Worm (Caenorhabditis elegans) whole organism, L1 larva: ENCODE results near the gene dao-3.

Experiments
- F16B12.6 ChIP-seq: fragments of 150-350 bp; optimal IDR thresholded peaks from 2 replicates; lab custom pipeline; 2014; ENCODE audit warnings: missing biosample characterization, missing genetic modification characterization
- Y116A8C.19 ChIP-seq: sonication (generic microtip); optimal IDR thresholded peaks from 2 replicates; lab custom pipeline; 2016; ENCODE audit warnings: missing compliant biosample characterization, missing genetic modification characterization, borderline replicate concordance
- alr-1 ChIP-seq: fragments of 200-800 bp; sonication (Bioruptor generic); optimal IDR thresholded peaks from 2 replicates; lab custom pipeline; 2018; ENCODE audit warnings: borderline replicate concordance, mild to moderate bottlenecking, missing genetic modification characterization, missing compliant biosample characterization
- aly-2 ChIP-seq: fragments of 150-350 bp; optimal IDR thresholded peaks from 2 replicates; lab custom pipeline; 2014; ENCODE audit warnings: missing biosample characterization, missing genetic modification characterization
- blmp-1 ChIP-seq: fragments of 150-350 bp; optimal IDR thresholded peaks from 2 replicates; lab custom pipeline; 2014; ENCODE audit warnings: missing biosample characterization, missing genetic modification characterization
- ceh-8 ChIP-seq: fragments of 200-800 bp; sonication (Bioruptor generic); optimal IDR thresholded peaks from 2 replicates; lab custom pipeline; 2018; ENCODE audit warnings: mild to moderate bottlenecking, missing genetic modification characterization, moderate library complexity, missing compliant biosample characterization
- ceh-82 ChIP-seq, 3 experiments: fragments of 150-350 bp in 1 of 3; sonication (generic microtip) in 2 of 3; optimal IDR thresholded peaks; 2 replicates each; lab custom pipeline; 2014 to 2017; ENCODE audit warnings: missing biosample characterization in 3 of 3, missing genetic modification characterization in 3 of 3
- ceh-88 ChIP-seq: fragments of 200-800 bp; sonication (Bioruptor generic); IDR thresholded peaks from 2 replicates; pipeline ENCODE4 v1.3.6; 2022; ENCODE audit warnings: missing genetic modification characterization, missing compliant biosample characterization
- ces-1 ChIP-seq: fragments of 150-350 bp; optimal IDR thresholded peaks from 2 replicates; lab custom pipeline; 2014; ENCODE audit warnings: missing biosample characterization, missing genetic modification reagents, missing genetic modification characterization
- dpl-1 ChIP-seq, 3 experiments: fragments of 150-350 bp in 2 of 3; sonication (generic microtip) in 1 of 3; optimal IDR thresholded peaks; 2 replicates each; lab custom pipeline; 2014 to 2017; ENCODE audit warnings: missing biosample characterization in 3 of 3, missing genetic modification characterization in 3 of 3, missing genetic modification reagents in 3 of 3
- dsc-1 ChIP-seq: sonication (generic microtip); optimal IDR thresholded peaks from 2 replicates; lab custom pipeline; 2016; ENCODE audit warnings: mild to moderate bottlenecking, missing genetic modification characterization, missing compliant biosample characterization
- egl-13 ChIP-seq: sonication (generic microtip); optimal IDR thresholded peaks from 2 replicates; lab custom pipeline; 2016; ENCODE audit warnings: missing genotype, missing genetic modification reagents, missing genetic modification characterization, missing compliant biosample characterization
- fkh-10 ChIP-seq: sonication (generic microtip); optimal IDR thresholded peaks from 2 replicates; lab custom pipeline; 2017; ENCODE audit warnings: missing biosample characterization, missing genetic modification reagents, missing genetic modification characterization
- grh-1 ChIP-seq: fragments of 200-800 bp; sonication (Bioruptor generic); IDR thresholded peaks from 2 replicates; pipeline ENCODE4 v1.3.6; 2022; ENCODE audit warnings: missing genetic modification reagents, missing genetic modification characterization, missing compliant biosample characterization
- hlh-4 ChIP-seq: sonication (generic microtip); optimal IDR thresholded peaks from 2 replicates; lab custom pipeline; 2016; ENCODE audit warnings: mild to moderate bottlenecking, missing genetic modification characterization, missing compliant biosample characterization
- hpl-2 ChIP-seq: fragments of 150-350 bp; optimal IDR thresholded peaks from 2 replicates; lab custom pipeline; 2014; ENCODE audit warnings: missing biosample characterization, missing genetic modification reagents, missing genetic modification characterization
- jun-1 ChIP-seq: fragments of 150-350 bp; optimal IDR thresholded peaks from 2 replicates; lab custom pipeline; 2014; ENCODE audit warnings: missing biosample characterization, missing genetic modification reagents, missing genetic modification characterization
- lin-13 ChIP-seq: fragments of 150-350 bp; optimal IDR thresholded peaks from 2 replicates; lab custom pipeline; 2014; ENCODE audit warnings: missing biosample characterization, missing genetic modification reagents, missing genetic modification characterization
- lin-15B ChIP-seq: fragments of 150-350 bp; sonication (generic microtip); optimal IDR thresholded peaks from 3 replicates; lab custom pipeline; 2014; ENCODE audit warnings: missing biosample characterization, missing genetic modification characterization
- lin-35 ChIP-seq, 2 experiments: fragments of 150-350 bp; optimal IDR thresholded peaks; 2 replicates each; lab custom pipeline; 2014; ENCODE audit warnings: missing biosample characterization in 2 of 2, missing genetic modification characterization in 2 of 2, missing genetic modification reagents in 2 of 2
- lin-39 ChIP-seq: fragments of 150-350 bp; optimal IDR thresholded peaks from 2 replicates; lab custom pipeline; 2014; ENCODE audit warnings: missing biosample characterization, missing genetic modification reagents, missing genetic modification characterization
- lsy-2 ChIP-seq, 2 experiments: fragments of 150-350 bp; optimal IDR thresholded peaks; 2 replicates each; lab custom pipeline; 2014; ENCODE audit warnings: missing biosample characterization in 2 of 2, missing genetic modification characterization in 2 of 2
- mdl-1 ChIP-seq, 2 experiments: fragments of 150-350 bp; optimal IDR thresholded peaks; 2 replicates each; lab custom pipeline; 2014 to 2017; ENCODE audit warnings: missing biosample characterization in 2 of 2, missing genetic modification characterization in 2 of 2, inconsistent platforms in 1 of 2
- mep-1 ChIP-seq: fragments of 150-350 bp; optimal IDR thresholded peaks from 2 replicates; lab custom pipeline; 2014; ENCODE audit warnings: missing biosample characterization, missing genetic modification characterization
- nhr-47 ChIP-seq: sonication (generic microtip); optimal IDR thresholded peaks from 2 replicates; lab custom pipeline; 2016; ENCODE audit warnings: mild to moderate bottlenecking, missing genetic modification characterization, moderate library complexity, missing compliant biosample characterization
- nhr-71 ChIP-seq: sonication (generic microtip); optimal IDR thresholded peaks from 2 replicates; lab custom pipeline; 2016; ENCODE audit warnings: mild to moderate bottlenecking, missing genetic modification characterization, moderate library complexity, missing compliant biosample characterization
- nhr-76 ChIP-seq: sonication (generic microtip); optimal IDR thresholded peaks from 2 replicates; lab custom pipeline; 2017; ENCODE audit warnings: missing biosample characterization, missing genetic modification characterization
- nhr-84 ChIP-seq: sonication (generic microtip); optimal IDR thresholded peaks from 2 replicates; lab custom pipeline; 2017; ENCODE audit warnings: missing biosample characterization, missing genetic modification characterization
- nhr-85 ChIP-seq: sonication (generic microtip); peaks from one replicate; lab custom pipeline; 2016; ENCODE audit warnings: missing genetic modification characterization, inconsistent platforms, missing compliant biosample characterization
- pag-3 ChIP-seq: sonication (generic microtip); optimal IDR thresholded peaks from 2 replicates; lab custom pipeline; 2017; ENCODE audit warnings: missing genetic modification characterization, mild to moderate bottlenecking, missing compliant biosample characterization, antibody characterized with exemption, borderline replicate concordance; ENCODE audit not compliant: insufficient read depth
- rnt-1 ChIP-seq: sonication (generic microtip); optimal IDR thresholded peaks from 2 replicates; lab custom pipeline; 2016; ENCODE audit warnings: mild to moderate bottlenecking, missing genetic modification characterization, moderate library complexity, missing compliant biosample characterization
- skn-1 ChIP-seq: fragments of 150-350 bp; optimal IDR thresholded peaks from 2 replicates; lab custom pipeline; 2014; ENCODE audit warnings: missing biosample characterization, missing genetic modification characterization
- snpc-4 ChIP-seq: fragments of 150-350 bp; optimal IDR thresholded peaks from 2 replicates; lab custom pipeline; 2014; ENCODE audit warnings: missing biosample characterization, missing genetic modification characterization
- snu-23 ChIP-seq: sonication (generic microtip); optimal IDR thresholded peaks from 2 replicates; lab custom pipeline; 2016; ENCODE audit warnings: missing genetic modification characterization, missing compliant biosample characterization
- sup-37 ChIP-seq: fragments of 200-800 bp; sonication (Bioruptor generic); optimal IDR thresholded peaks from 2 replicates; lab custom pipeline; 2018; ENCODE audit warnings: mild to moderate bottlenecking, missing genetic modification characterization, missing compliant biosample characterization
- tlp-1 ChIP-seq: fragments of 150-350 bp; optimal IDR thresholded peaks from 2 replicates; lab custom pipeline; 2014; ENCODE audit warnings: missing biosample characterization, missing genetic modification characterization
- unc-62 ChIP-seq: fragments of 150-350 bp; optimal IDR thresholded peaks from 2 replicates; lab custom pipeline; 2014; ENCODE audit warnings: missing biosample characterization, missing genetic modification reagents, missing genetic modification characterization
- unc-86 ChIP-seq: sonication (generic microtip); optimal IDR thresholded peaks from 2 replicates; lab custom pipeline; 2016; ENCODE audit warnings: missing genetic modification characterization, missing compliant biosample characterization
- vab-15 ChIP-seq: sonication (generic microtip); optimal IDR thresholded peaks from 2 replicates; lab custom pipeline; 2017; ENCODE audit warnings: missing genotype, mild to moderate bottlenecking, missing genetic modification characterization, missing compliant biosample characterization
- zag-1 ChIP-seq: fragments of 150-350 bp; optimal IDR thresholded peaks from 2 replicates; lab custom pipeline; 2014; ENCODE audit warnings: missing biosample characterization, missing genetic modification characterization

The dao-3 gene

DNA sequence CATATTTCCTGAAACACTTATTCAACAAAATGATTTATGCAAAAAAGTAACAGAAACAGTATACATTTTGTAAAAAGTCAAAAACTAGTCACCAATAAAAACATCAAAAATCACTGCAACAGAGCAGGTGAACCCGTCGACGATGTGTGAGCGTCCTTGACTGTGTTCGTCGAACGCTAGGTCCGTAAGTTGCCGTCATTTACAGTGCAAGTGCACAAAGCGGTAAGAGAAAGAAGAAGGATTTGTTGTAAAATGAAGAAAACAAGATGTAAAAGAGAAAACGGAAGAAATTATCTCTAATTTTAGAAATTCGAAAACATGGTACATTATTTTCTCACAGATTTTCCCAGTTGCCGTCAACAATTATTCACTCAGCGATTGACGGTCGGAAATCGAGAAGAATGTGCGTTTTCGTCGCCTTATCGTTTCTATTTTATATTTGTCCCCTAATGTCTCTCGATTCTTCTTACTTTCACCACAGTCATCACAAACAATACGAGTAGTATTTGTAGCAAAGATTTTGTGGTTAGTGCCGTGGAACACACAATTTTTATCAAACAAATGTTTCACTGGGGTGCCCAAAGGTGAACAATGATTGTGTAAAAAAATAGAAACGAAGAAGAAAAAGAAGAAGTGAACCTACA, 3.0 kb upstream of the dao-3 start (continued):
- TF ChIP-seq lin-35 (GFP tag; optimal IDR thresholded peaks at IDR 0.05; lab: Kevin White, UChicago) (peak in 1 of 2 experiments; percentile 15), lsy-2 (tag; optimal IDR thresholded peaks at IDR 0.05; lab: Kevin White, UChicago) (no peak)
- TF ChIP-seq, all 84 proteins: peak for 16

- TF ChIP-seq nhr-85 (tag; lab: Kevin White, UChicago) (peak; percentile 15), rnt-1 (no peak)
Observed at ce11 chrX:8088474-8088873, 2.1 kb upstream of the dao-3 start, which contains the start of gene vem-1. TSS of gene vem-1 (minus strand) at chrX:8088574.

ce11 chrX:8086725-8087641, 633 bp upstream of the dao-3 start:
- no peak for TF ChIP-seq jun-1 (tag; lab: Kevin White, UChicago)
- peak; percentile 12 for TF ChIP-seq nhr-71 (tag; lab: Kevin White, UChicago)
- no peak for TF ChIP-seq egl-13 (tag; lab: Kevin White, UChicago)
- peak; percentile 53 for TF ChIP-seq nhr-85 (tag; lab: Kevin White, UChicago)

- TF ChIP-seq nhr-85 (tag; lab: Kevin White, UChicago) (no peak), grh-1 (GFP tag; lab: Robert Waterston, UW) (0 out of 2 replicates have a peak, but pooled peaks have one; percentile 8)
- TF ChIP-seq, all 84 proteins: peak for 1
Observed at ce11 chrX:8084669-8085068, 1.7 kb downstream of the dao-3 start.

- no peak for TF ChIP-seq sup-37
- no peak for TF ChIP-seq nhr-76
- no peak for TF ChIP-seq ceh-82 (tag; optimal IDR thresholded peaks at IDR 0.05; lab: Kevin White, UChicago)
- no peak for TF ChIP-seq pag-3 (tag; lab: Kevin White, UChicago)
- TF ChIP-seq alr-1 (tag; lab: Kevin White, UChicago) = no peak
- TF ChIP-seq skn-1 = no peak
- TF ChIP-seq ceh-8 (GFP tag; lab: Kevin White, UChicago) = no peak
- no peak for TF ChIP-seq lin-15B
- no peak for TF ChIP-seq F16B12.6
- no peak for TF ChIP-seq hlh-4 (tag; lab: Kevin White, UChicago)
- no peak for TF ChIP-seq dpl-1 (GFP tag; optimal IDR thresholded peaks at IDR 0.05; lab: Kevin White, UChicago)
- no peak for TF ChIP-seq snpc-4
- no peak for TF ChIP-seq ceh-88 (GFP tag; lab: Robert Waterston, UW)
- peak; percentile 29 to 40 for TF ChIP-seq lsy-2 (tag; optimal IDR thresholded peaks at IDR 0.05; lab: Kevin White, UChicago)
- peak; percentile 58 for TF ChIP-seq nhr-47 (tag; lab: Kevin White, UChicago)
- no peak for TF ChIP-seq nhr-84 (tag; lab: Kevin White, UChicago)
- no peak for TF ChIP-seq vab-15 (tag; lab: Kevin White, UChicago)
- TF ChIP-seq snu-23 = peak; percentile 82
- TF ChIP-seq nhr-85 (tag; lab: Kevin White, UChicago) = peak; percentile 98
- TF ChIP-seq unc-62 = no peak
- TF ChIP-seq grh-1 (GFP tag; lab: Robert Waterston, UW) = peak; percentile 57
- TF ChIP-seq Y116A8C.19 (tag; lab: Kevin White, UChicago) = no peak
- no peak for TF ChIP-seq fkh-10 (GFP tag; lab: Kevin White, UChicago)
- TF ChIP-seq aly-2 (tag; lab: Kevin White, UChicago) = no peak
- TF ChIP-seq dsc-1 (tag; lab: Kevin White, UChicago) = no peak
- TF ChIP-seq ces-1 = no peak
- no peak for TF ChIP-seq hpl-2 (GFP tag; lab: Kevin White, UChicago)
- no peak for TF ChIP-seq zag-1 (tag; lab: Kevin White, UChicago)
- TF ChIP-seq mdl-1 (tag; optimal IDR thresholded peaks at IDR 0.05; lab: Kevin White, UChicago) = peak in 1 of 2 experiments; percentile 94
- peak; percentile 10 to 76 for TF ChIP-seq lin-35 (GFP tag; optimal IDR thresholded peaks at IDR 0.05; lab: Kevin White, UChicago)
- peak; percentile 87 for TF ChIP-seq blmp-1 (tag; lab: Kevin White, UChicago)
- peak; percentile 67 for TF ChIP-seq mep-1
- TF ChIP-seq tlp-1 (tag; lab: Kevin White, UChicago) = no peak
- TF ChIP-seq lin-39 (tag; lab: Kevin White, UChicago) = no peak
- no peak for TF ChIP-seq unc-86
- TF ChIP-seq lin-13 = peak; percentile 37
Observed at ce11 chrX:8083919-8084318, 2.4 kb downstream of the dao-3 start, which contains the start of gene K07E3.4. TSS of gene K07E3.4 (minus strand) at chrX:8084018.
